Fruit fly (Drosophila melanogaster) whole organism, embryonic: ENCODE results near the gene Alh.

Source experiments
- Antp ChIP-seq: fragments of 200-800 bp; sonication (Bioruptor generic); optimal IDR thresholded peaks from 3 replicates; lab custom pipeline; 2016; ENCODE audit warnings: missing biosample characterization, missing genetic modification characterization
- CG10321 ChIP-seq: fragments of 200-800 bp; sonication (Bioruptor generic); IDR thresholded peaks from 2 replicates; pipeline ENCODE4 v1.3.6; 2022; ENCODE audit warnings: missing biosample characterization, missing genetic modification characterization
- CG10366 ChIP-seq: fragments of 200-800 bp; sonication (Bioruptor generic); IDR thresholded peaks from 2 replicates; pipeline ENCODE4 v1.3.6; 2022; ENCODE audit warnings: missing biosample characterization, missing genetic modification characterization
- CG10979 ChIP-seq: fragments of 200-800 bp; sonication (Bioruptor generic); optimal IDR thresholded peaks from 2 replicates; lab custom pipeline; 2018; ENCODE audit warnings: missing biosample characterization, mild to moderate bottlenecking, missing genetic modification characterization, moderate library complexity
- CG12659 ChIP-seq: fragments of 200-800 bp; sonication (Bioruptor generic); optimal IDR thresholded peaks from 3 replicates; lab custom pipeline; 2017; ENCODE audit warnings: mild to moderate bottlenecking, missing biosample characterization, missing genetic modification reagents, missing genetic modification characterization
- CG13287 ChIP-seq: fragments of 200-800 bp; sonication (Bioruptor generic); IDR thresholded peaks from 2 replicates; pipeline ENCODE4 v1.3.6; 2022; ENCODE audit warnings: missing biosample characterization, missing genetic modification characterization; ENCODE audit not compliant: partially characterized antibody
- CG13424 ChIP-seq: fragments of 200-800 bp; sonication (Bioruptor generic); optimal IDR thresholded peaks from 2 replicates; lab custom pipeline; 2019; ENCODE audit warnings: missing biosample characterization, mild to moderate bottlenecking, missing genetic modification characterization, moderate library complexity
- CG1529 ChIP-seq: fragments of 200-800 bp; sonication (Bioruptor generic); optimal IDR thresholded peaks from 3 replicates; lab custom pipeline; 2018; ENCODE audit warnings: missing biosample characterization, missing genetic modification characterization
- CG18262 ChIP-seq: fragments of 200-800 bp; optimal IDR thresholded peaks from 3 replicates; lab custom pipeline; 2019; ENCODE audit warnings: missing biosample characterization, mild to moderate bottlenecking, missing genetic modification characterization, moderate library complexity
- CG18619 ChIP-seq: fragments of 200-800 bp; sonication (Bioruptor generic); optimal IDR thresholded peaks from 3 replicates; lab custom pipeline; 2017; ENCODE audit warnings: missing biosample characterization, mild to moderate bottlenecking, missing genetic modification characterization
- CG30020 ChIP-seq: fragments of 200-800 bp; optimal IDR thresholded peaks from 2 replicates; lab custom pipeline; 2019; ENCODE audit warnings: missing biosample characterization, mild to moderate bottlenecking, missing genetic modification characterization, moderate library complexity
- CG30403 ChIP-seq: fragments of 200-800 bp; sonication (Bioruptor generic); optimal IDR thresholded peaks from 3 replicates; lab custom pipeline; 2016; ENCODE audit warnings: missing biosample characterization, missing genetic modification characterization
- CG31441 ChIP-seq: fragments of 200-800 bp; sonication (Bioruptor generic); IDR thresholded peaks from 2 replicates; pipeline ENCODE4 v1.3.6; 2022; ENCODE audit warnings: missing biosample characterization, missing genetic modification characterization
- CG7372 ChIP-seq: fragments of 200-800 bp; sonication (Bioruptor generic); IDR thresholded peaks from 2 replicates; pipeline ENCODE4 v1.3.6; 2022; ENCODE audit warnings: missing biosample characterization, missing genetic modification characterization
- CG9215 ChIP-seq: fragments of 200-800 bp; sonication (Bioruptor generic); IDR thresholded peaks from 2 replicates; pipeline ENCODE4 v1.3.6; 2022; ENCODE audit warnings: missing biosample characterization, missing genetic modification characterization
- CG9817 ChIP-seq: fragments of 200-800 bp; sonication (Bioruptor generic); optimal IDR thresholded peaks from 2 replicates; lab custom pipeline; 2018; ENCODE audit warnings: missing biosample characterization, mild to moderate bottlenecking, missing genetic modification characterization, moderate library complexity
- D ChIP-seq, 2 experiments: fragments of 200-800 bp in 1 of 2; fragments of >200 bp in 1 of 2; sonication (Bioruptor generic) in 1 of 2; optimal IDR thresholded peaks; 2 replicates in 1 of 2; 3 replicates in 1 of 2; lab custom pipeline; 2017; ENCODE audit warnings: mild to moderate bottlenecking in 1 of 2, missing biosample characterization in 1 of 2, missing genetic modification characterization in 1 of 2, missing genetic modification reagents in 1 of 2
- D19B ChIP-seq: fragments of 200-800 bp; sonication (Bioruptor generic); optimal IDR thresholded peaks from 2 replicates; lab custom pipeline; 2017; ENCODE audit warnings: missing biosample characterization, mild to moderate bottlenecking, missing genetic modification characterization
- E2f2 ChIP-seq: fragments of 200-800 bp; sonication (Bioruptor generic); IDR thresholded peaks from 2 replicates; pipeline ENCODE4 v1.3.6; 2022; ENCODE audit warnings: missing biosample characterization, missing genetic modification characterization
- Fer2 ChIP-seq: fragments of 200-800 bp; sonication (Bioruptor generic); optimal IDR thresholded peaks from 2 replicates; lab custom pipeline; 2018; ENCODE audit warnings: missing biosample characterization, mild to moderate bottlenecking, missing genetic modification characterization, moderate library complexity
- H15 ChIP-seq: fragments of 200-800 bp; sonication (Bioruptor generic); IDR thresholded peaks from 3 replicates; pipeline ENCODE4 v1.3.6; 2022; ENCODE audit warnings: missing biosample characterization, missing genetic modification characterization
- HLH54F ChIP-seq: fragments of 200-800 bp; sonication (Bioruptor generic); optimal IDR thresholded peaks from 3 replicates; lab custom pipeline; 2016; ENCODE audit warnings: missing biosample characterization, missing genetic modification characterization
- Lhr ChIP-seq: fragments of 200-800 bp; sonication (Bioruptor generic); optimal IDR thresholded peaks from 3 replicates; lab custom pipeline; 2017; ENCODE audit warnings: mild to moderate bottlenecking, missing biosample characterization, missing genetic modification reagents, missing genetic modification characterization
- Mes4 ChIP-seq: fragments of 200-800 bp; sonication (Bioruptor generic); optimal IDR thresholded peaks from 2 replicates; lab custom pipeline; 2016; ENCODE audit warnings: missing biosample characterization, missing genetic modification characterization
- Opbp ChIP-seq: fragments of 200-800 bp; sonication (Bioruptor generic); IDR thresholded peaks from 3 replicates; pipeline ENCODE4 v1.3.6; 2022; ENCODE audit warnings: missing biosample characterization, missing genetic modification characterization; ENCODE audit not compliant: partially characterized antibody
- Optix ChIP-seq: fragments of 200-800 bp; sonication (Bioruptor generic); IDR thresholded peaks from 3 replicates; pipeline ENCODE4 v1.3.6; 2022; ENCODE audit warnings: missing biosample characterization, missing genetic modification characterization
- Ptx1 ChIP-seq: fragments of 200-800 bp; sonication (Bioruptor generic); IDR thresholded peaks from 2 replicates; pipeline ENCODE4 v1.3.6; 2022; ENCODE audit warnings: missing biosample characterization, missing genetic modification characterization
- Rfx ChIP-seq: fragments of 200-800 bp; sonication (Bioruptor generic); IDR thresholded peaks from 2 replicates; pipeline ENCODE4 v1.3.6; 2022; ENCODE audit warnings: missing biosample characterization, missing genetic modification characterization
- Sry-δ ChIP-seq: fragments of 200-800 bp; sonication (Bioruptor generic); optimal IDR thresholded peaks from 2 replicates; lab custom pipeline; 2016; ENCODE audit warnings: missing biosample characterization, missing genetic modification characterization
- amos ChIP-seq: fragments of 200-800 bp; sonication (Bioruptor generic); IDR thresholded peaks from 2 replicates; pipeline ENCODE4 v1.3.6; 2022; ENCODE audit warnings: missing biosample characterization, missing genetic modification characterization; ENCODE audit not compliant: partially characterized antibody
- ap ChIP-seq: fragments of 200-800 bp; sonication (Bioruptor generic); IDR thresholded peaks from 2 replicates; pipeline ENCODE4 v1.3.6; 2022; ENCODE audit warnings: missing biosample characterization, missing genetic modification characterization
- br ChIP-seq: fragments of >200 bp; optimal IDR thresholded peaks from 2 replicates; lab custom pipeline; 2017
- bsh ChIP-seq, 2 experiments: fragments of 200-800 bp; sonication (Bioruptor generic); optimal IDR thresholded peaks; 2 replicates each; lab custom pipeline; 2017 to 2018; ENCODE audit warnings: mild to moderate bottlenecking in 2 of 2, missing biosample characterization in 2 of 2, missing genetic modification characterization in 2 of 2, moderate library complexity in 1 of 2
- cg ChIP-seq: fragments of 200-800 bp; sonication (Bioruptor generic); optimal IDR thresholded peaks from 3 replicates; lab custom pipeline; 2019; ENCODE audit warnings: missing biosample characterization, mild to moderate bottlenecking, missing genetic modification characterization, moderate library complexity
- dmrt11E ChIP-seq: fragments of 200-800 bp; sonication (Bioruptor generic); optimal IDR thresholded peaks from 3 replicates; lab custom pipeline; 2018; ENCODE audit warnings: missing biosample characterization, mild to moderate bottlenecking, missing genetic modification characterization, moderate library complexity
- esg ChIP-seq: fragments of 200-800 bp; sonication (Bioruptor generic); conservative IDR thresholded peaks from 2 replicates; pipeline ENCODE4 v1.3.6; 2022; ENCODE audit warnings: missing biosample characterization, missing genetic modification characterization
- gce ChIP-seq: fragments of 200-800 bp; sonication (Bioruptor generic); IDR thresholded peaks from 3 replicates; pipeline ENCODE4 v1.3.6; 2022; ENCODE audit warnings: missing biosample characterization, missing genetic modification characterization
- hbn ChIP-seq: fragments of 200-800 bp; sonication (Bioruptor generic); IDR thresholded peaks from 2 replicates; pipeline ENCODE4 v1.3.6; 2022; ENCODE audit warnings: missing biosample characterization, missing genetic modification characterization; ENCODE audit not compliant: partially characterized antibody
- insv ChIP-seq, 2 experiments: fragments of 200-800 bp; sonication (Bioruptor generic); optimal IDR thresholded peaks; 3 replicates each; lab custom pipeline; 2016 to 2018; ENCODE audit warnings: missing biosample characterization in 2 of 2, missing genetic modification characterization in 2 of 2
- kah ChIP-seq: fragments of 200-800 bp; sonication (Bioruptor generic); optimal IDR thresholded peaks from 2 replicates; lab custom pipeline; 2018; ENCODE audit warnings: missing biosample characterization, mild to moderate bottlenecking, missing genetic modification characterization
- oc ChIP-seq: fragments of 200-800 bp; sonication (Bioruptor generic); optimal IDR thresholded peaks from 2 replicates; lab custom pipeline; 2018; ENCODE audit warnings: missing biosample characterization, mild to moderate bottlenecking, missing genetic modification characterization, moderate library complexity
- pb ChIP-seq: fragments of 200-800 bp; sonication (Bioruptor generic); optimal IDR thresholded peaks from 3 replicates; lab custom pipeline; 2016; ENCODE audit warnings: missing biosample characterization, missing genetic modification characterization
- phol ChIP-seq: fragments of 200-800 bp; sonication (Bioruptor generic); optimal IDR thresholded peaks from 3 replicates; lab custom pipeline; 2018; ENCODE audit warnings: missing biosample characterization, mild to moderate bottlenecking, missing genetic modification characterization, moderate library complexity
- repo ChIP-seq: fragments of 200-800 bp; sonication (Bioruptor generic); optimal IDR thresholded peaks from 2 replicates; lab custom pipeline; 2016; ENCODE audit warnings: missing biosample characterization, missing genetic modification characterization
- rib ChIP-seq: fragments of 200-800 bp; sonication (Bioruptor generic); IDR thresholded peaks from 2 replicates; pipeline ENCODE4 v1.3.6; 2022; ENCODE audit warnings: missing biosample characterization, missing genetic modification characterization
- sens-2 ChIP-seq: fragments of 200-800 bp; sonication (Bioruptor generic); IDR thresholded peaks from 2 replicates; pipeline ENCODE4 v1.3.6; 2022; ENCODE audit warnings: missing biosample characterization, missing genetic modification characterization
- sim ChIP-seq: fragments of 200-800 bp; sonication (Bioruptor generic); IDR thresholded peaks from 2 replicates; pipeline ENCODE4 v1.3.6; 2022; ENCODE audit warnings: missing biosample characterization, missing genetic modification characterization
- ssp ChIP-seq: fragments of 200-800 bp; sonication (Bioruptor generic); IDR thresholded peaks from 2 replicates; pipeline ENCODE4 v1.3.6; 2022; ENCODE audit warnings: missing biosample characterization, missing genetic modification characterization
- unc-4 ChIP-seq: fragments of 200-800 bp; sonication (Bioruptor generic); IDR thresholded peaks from 2 replicates; pipeline ENCODE4 v1.3.6; 2022; ENCODE audit warnings: missing biosample characterization, missing genetic modification characterization; ENCODE audit not compliant: partially characterized antibody
- z ChIP-seq: fragments of 200-800 bp; sonication (Bioruptor generic); IDR thresholded peaks from 3 replicates; pipeline ENCODE4 v1.3.6; 2022; ENCODE audit warnings: missing biosample characterization, missing genetic modification characterization

Gene Alh

dm6 chr3R:7093592-7093991 is 30.4 kb downstream of the Alh start (continued):
- TF ChIP-seq Fer2 (tag; lab: Kevin White, UChicago) (no peak), CG18619 (GFP tag; lab: Kevin White, UChicago) (no peak), Lhr (GFP tag; lab: Kevin White, UChicago) (no peak), CG10366 (peak; percentile 16; the same call in 1 of the 2 replicates), CG30403 (GFP tag; lab: Kevin White, UChicago) (peak; percentile 25), phol (peak; percentile 22), Opbp (GFP tag; lab: Robert Waterston, UW) (no peak), CG18262 (tag; lab: Kevin White, UChicago) (peak; percentile 28), Mes4 (no peak), CG7372 (GFP tag; lab: Robert Waterston, UW) (no peak), CG1529 (GFP tag; lab: Kevin White, UChicago) (no peak), gce (GFP tag; lab: Robert Waterston, UW) (no peak), D (optimal IDR thresholded peaks at IDR 0.05; lab: Kevin White, UChicago) (no peak), D (GFP tag; optimal IDR thresholded peaks at IDR 0.05; lab: Kevin White, UChicago) (no peak), Rfx (GFP tag; lab: Robert Waterston, UW) (peak; percentile 43; the same call in 1 of the 2 replicates), oc (no peak), sens-2 (GFP tag; lab: Robert Waterston, UW) (no peak), CG13424 (peak; percentile 2), amos (GFP tag; lab: Robert Waterston, UW) (peak; percentile 37; the same call in 1 of the 2 replicates), Antp (GFP tag; lab: Kevin White, UChicago) (no peak), kah (GFP tag; lab: Kevin White, UChicago) (no peak), Optix (GFP tag; lab: Robert Waterston, UW) (no peak), ap (GFP tag; lab: Robert Waterston, UW) (no peak), CG10979 (peak; percentile 22), br (lab: Kevin White, UChicago) (no peak), repo (GFP tag; lab: Kevin White, UChicago) (no peak), pb (GFP tag; lab: Kevin White, UChicago) (no peak), hbn (no peak), unc-4 (0 out of 2 replicates have a peak, but pooled peaks have one; percentile 14), CG12659 (GFP tag; lab: Kevin White, UChicago) (no peak), H15 (GFP tag; lab: Robert Waterston, UW) (peak; percentile 50; the same call in 1 of the 3 replicates), rib (GFP tag; lab: Robert Waterston, UW) (no peak), esg (GFP tag; lab: Robert Waterston, UW) (peak; percentile 25; the same call in 1 of the 2 replicates), ssp (GFP tag; lab: Robert Waterston, UW) (no peak), cg (GFP tag; lab: Kevin White, UChicago) (no peak), Ptx1 (peak; percentile 14; the same call in 1 of the 2 replicates), insv (GFP tag; optimal IDR thresholded peaks at IDR 0.05; lab: Kevin White, UChicago) (no peak), D19B (GFP tag; lab: Kevin White, UChicago) (no peak), CG9215 (peak; percentile 16; the same call in 1 of the 2 replicates), dmrt11E (tag; lab: Kevin White, UChicago) (peak; percentile 18), CG13287 (GFP tag; lab: Robert Waterston, UW) (peak; percentile 36; the same call in 1 of the 2 replicates), CG9817 (tag; lab: Kevin White, UChicago) (peak; percentile 17), sim (GFP tag; lab: Robert Waterston, UW) (no peak), CG10321 (no peak), bsh (GFP tag; optimal IDR thresholded peaks at IDR 0.05; lab: Kevin White, UChicago) (peak in 1 of 2 experiments; percentile 17), HLH54F (GFP tag; lab: Kevin White, UChicago) (no peak), CG31441 (GFP tag; lab: Robert Waterston, UW) (peak; percentile 71), z (GFP tag; lab: Robert Waterston, UW) (no peak), CG30020 (tag; lab: Kevin White, UChicago) (peak; percentile 70), Sry-δ (GFP tag; lab: Kevin White, UChicago) (peak; percentile 60), E2f2 (GFP tag; lab: Robert Waterston, UW) (peak; percentile 26; the same call in 1 of the 2 replicates)
